Worm (Caenorhabditis elegans) whole organism, L4 larva: Measurements from ENCODE around the gene C04C3.14.
"Not testable (repeated sequence)": the region's sequence is repeated elsewhere in the genome, so short reads cannot be mapped to it uniquely, and the experiment has no call there.

Experiments used
- F37D6.2 ChIP-seq: sonication (generic microtip); optimal IDR thresholded peaks from 2 replicates; lab custom pipeline; 2016; ENCODE audit warnings: mild to moderate bottlenecking, missing genetic modification characterization, missing compliant biosample characterization
- F44E2.7 ChIP-seq: fragments of 200-800 bp; sonication (Bioruptor generic); IDR thresholded peaks from 2 replicates; pipeline ENCODE4 v2.1.2; 2022; ENCODE audit warnings: missing genetic modification characterization, missing compliant biosample characterization
- Y105C5A.15 ChIP-seq: fragments of 200-800 bp; sonication (Bioruptor generic); IDR thresholded peaks from 2 replicates; pipeline ENCODE4 v1.3.6; 2022; ENCODE audit warnings: missing genetic modification characterization, missing compliant biosample characterization
- aha-1 ChIP-seq: fragments of 150-350 bp; peaks from one replicate; lab custom pipeline; 2014; ENCODE audit warnings: missing biosample characterization, missing genetic modification characterization
- aly-2 ChIP-seq: sonication (generic microtip); optimal IDR thresholded peaks from 2 replicates; lab custom pipeline; 2018; ENCODE audit warnings: missing biosample characterization, missing genetic modification characterization
- ceh-82 ChIP-seq: sonication (generic microtip); optimal IDR thresholded peaks from 2 replicates; lab custom pipeline; 2017; ENCODE audit warnings: missing biosample characterization, missing genetic modification characterization
- cey-2 ChIP-seq: sonication (generic microtip); optimal IDR thresholded peaks from 3 replicates; lab custom pipeline; 2017; ENCODE audit warnings: missing genetic modification characterization, mild to moderate bottlenecking, missing compliant biosample characterization, antibody characterized with exemption, borderline replicate concordance; ENCODE audit not compliant: insufficient read depth
- daf-16 ChIP-seq, 3 experiments: sonication (generic microtip); optimal IDR thresholded peaks; 2 replicates each; lab custom pipeline; 2016 to 2017; ENCODE audit warnings: missing genetic modification characterization in 3 of 3, missing genetic modification reagents in 3 of 3, mild to moderate bottlenecking in 2 of 3, missing compliant biosample characterization in 2 of 3, missing biosample characterization in 1 of 3, moderate library complexity in 1 of 3
- daf-8 ChIP-seq: fragments of 200-800 bp; sonication (Bioruptor generic); IDR thresholded peaks from 2 replicates; pipeline ENCODE4 v1.3.6; 2022; ENCODE audit warnings: missing genetic modification characterization, missing compliant biosample characterization
- dmd-9 ChIP-seq: fragments of 200-800 bp; sonication (Bioruptor generic); IDR thresholded peaks from 2 replicates; pipeline ENCODE4 v1.3.6; 2022; ENCODE audit warnings: missing genetic modification reagents, missing genetic modification characterization, missing compliant biosample characterization
- dpl-1 ChIP-seq: fragments of 150-350 bp; optimal IDR thresholded peaks from 2 replicates; lab custom pipeline; 2014; ENCODE audit warnings: missing biosample characterization, missing genetic modification reagents, missing genetic modification characterization
- dve-1 ChIP-seq: sonication (generic microtip); optimal IDR thresholded peaks from 2 replicates; lab custom pipeline; 2017; ENCODE audit warnings: antibody characterized with exemption, mild to moderate bottlenecking, missing genetic modification characterization, missing compliant biosample characterization; ENCODE audit not compliant: insufficient read depth
- egl-43 ChIP-seq: fragments of 200-800 bp; sonication (Bioruptor generic); IDR thresholded peaks from 2 replicates; pipeline ENCODE4 v1.3.6; 2022; ENCODE audit warnings: missing genetic modification reagents, missing genetic modification characterization, missing compliant biosample characterization
- gei-8 ChIP-seq: fragments of 200-800 bp; sonication (Bioruptor generic); optimal IDR thresholded peaks from 2 replicates; lab custom pipeline; 2018; ENCODE audit warnings: mild to moderate bottlenecking, missing genetic modification characterization, missing compliant biosample characterization
- hif-1 ChIP-seq, 2 experiments: sonication (generic microtip); optimal IDR thresholded peaks; 2 replicates each; lab custom pipeline; 2016 to 2017; ENCODE audit warnings: missing compliant biosample characterization in 2 of 2, missing genetic modification characterization in 2 of 2, missing genetic modification reagents in 2 of 2, missing genotype in 2 of 2, mild to moderate bottlenecking in 1 of 2
- hlh-11 ChIP-seq: fragments of 200-800 bp; sonication (Bioruptor generic); optimal IDR thresholded peaks from 2 replicates; lab custom pipeline; 2018; ENCODE audit warnings: mild to moderate bottlenecking, missing genetic modification characterization, missing compliant biosample characterization
- hlh-30 ChIP-seq: sonication (generic microtip); optimal IDR thresholded peaks from 2 replicates; lab custom pipeline; 2017; ENCODE audit warnings: antibody characterized with exemption, mild to moderate bottlenecking, missing genetic modification characterization, missing compliant biosample characterization; ENCODE audit not compliant: insufficient read depth
- hmg-1.1 ChIP-seq: fragments of 200-800 bp; sonication (Bioruptor generic); IDR thresholded peaks from 2 replicates; pipeline ENCODE4 v1.3.6; 2022; ENCODE audit warnings: missing genetic modification reagents, missing genetic modification characterization, missing compliant biosample characterization
- lin-1 ChIP-seq: fragments of 200-800 bp; sonication (Bioruptor generic); IDR thresholded peaks from 2 replicates; pipeline ENCODE4 v1.3.6; 2022; ENCODE audit warnings: missing genetic modification reagents, missing genetic modification characterization, missing compliant biosample characterization
- lin-13 ChIP-seq: fragments of 150-350 bp; optimal IDR thresholded peaks from 2 replicates; lab custom pipeline; 2014; ENCODE audit warnings: missing biosample characterization, missing genetic modification reagents, missing genetic modification characterization
- lin-38 ChIP-seq: fragments of 200-800 bp; sonication (Bioruptor generic); IDR thresholded peaks from 2 replicates; pipeline ENCODE4 v1.3.6; 2022; ENCODE audit warnings: missing genetic modification reagents, missing genetic modification characterization, missing compliant biosample characterization
- lir-3 ChIP-seq: sonication (generic microtip); optimal IDR thresholded peaks from 2 replicates; lab custom pipeline; 2016; ENCODE audit warnings: mild to moderate bottlenecking, missing genetic modification characterization, missing compliant biosample characterization
- lsy-2 ChIP-seq, 2 experiments: fragments of 150-350 bp in 1 of 2; sonication (generic microtip) in 1 of 2; optimal IDR thresholded peaks; 2 replicates each; lab custom pipeline; 2014 to 2017; ENCODE audit warnings: missing biosample characterization in 2 of 2, missing genetic modification characterization in 2 of 2
- madf-5 ChIP-seq, 2 experiments: fragments of 200-800 bp; sonication (Bioruptor generic); IDR thresholded peaks; 2 replicates each; pipeline ENCODE4 v1.3.6; 2022; ENCODE audit warnings: missing compliant biosample characterization in 2 of 2, missing genetic modification characterization in 2 of 2
- madf-9 ChIP-seq: fragments of 200-800 bp; sonication (Bioruptor generic); conservative IDR thresholded peaks from 2 replicates; pipeline ENCODE4 v1.3.6; 2022; ENCODE audit warnings: missing genetic modification reagents, missing genetic modification characterization, missing compliant biosample characterization
- mes-2 ChIP-seq: sonication (generic microtip); optimal IDR thresholded peaks from 2 replicates; lab custom pipeline; 2016; ENCODE audit warnings: missing genotype, mild to moderate bottlenecking, missing genetic modification characterization, missing compliant biosample characterization; ENCODE audit not compliant: poor library complexity, severe bottlenecking
- nhr-28 ChIP-seq: fragments of 150-350 bp; optimal IDR thresholded peaks from 2 replicates; lab custom pipeline; 2014; ENCODE audit warnings: missing biosample characterization, missing genetic modification characterization
- nhr-76 ChIP-seq: fragments of 150-350 bp; optimal IDR thresholded peaks from 2 replicates; lab custom pipeline; 2014; ENCODE audit warnings: missing biosample characterization, missing genetic modification characterization
- pqm-1 ChIP-seq: sonication (generic microtip); optimal IDR thresholded peaks from 2 replicates; lab custom pipeline; 2017; ENCODE audit warnings: missing biosample characterization, missing genetic modification characterization
- set-16 ChIP-seq: fragments of 200-800 bp; sonication (Bioruptor generic); IDR thresholded peaks from 2 replicates; pipeline ENCODE4 v1.3.6; 2022; ENCODE audit warnings: missing genetic modification reagents, missing genetic modification characterization, missing compliant biosample characterization
- unc-62 ChIP-seq, 3 experiments: fragments of 150-350 bp in 1 of 3; sonication (generic microtip); optimal IDR thresholded peaks in 2 of 3; peaks in 1 of 3; 1 replicate in 1 of 3; 2 replicates in 2 of 3; lab custom pipeline; 2014 to 2017; ENCODE audit warnings: missing biosample characterization in 3 of 3, missing genetic modification characterization in 3 of 3, missing genetic modification reagents in 3 of 3, missing genotype in 1 of 3
- ztf-11 ChIP-seq: fragments of 150-350 bp; optimal IDR thresholded peaks from 2 replicates; lab custom pipeline; 2014; ENCODE audit warnings: missing biosample characterization, missing genetic modification characterization

The C04C3.14 gene

DNA sequence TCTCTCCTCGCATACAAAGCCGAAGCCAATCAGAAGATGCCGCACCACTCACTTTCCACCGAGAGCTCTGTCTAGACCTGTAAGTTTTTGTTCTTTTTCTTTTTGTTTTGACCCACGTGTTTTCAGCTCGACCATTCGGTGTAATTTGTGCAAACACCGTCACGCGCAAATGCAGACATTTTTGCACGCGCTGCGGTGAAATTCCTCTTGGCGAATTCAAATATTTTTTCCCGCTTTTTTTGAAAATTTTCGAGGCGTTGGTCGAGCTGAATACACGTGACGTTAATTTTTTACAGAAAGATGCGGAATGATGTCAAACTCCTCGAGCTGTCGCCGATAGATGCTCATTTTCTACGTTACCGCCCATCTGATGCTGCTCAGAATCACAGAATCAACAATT is 1.6 kb upstream of the C04C3.14 start, which contains the start of gene C04C3.4:
TSS of gene C04C3.4 (plus strand) at position 301 of the 400 bp plus-strand sequence.
- TF ChIP-seq F37D6.2; cey-2 (tag; lab: Kevin White, UChicago); mes-2 (tag; lab: Kevin White, UChicago): not testable (repeated sequence)

DNA sequence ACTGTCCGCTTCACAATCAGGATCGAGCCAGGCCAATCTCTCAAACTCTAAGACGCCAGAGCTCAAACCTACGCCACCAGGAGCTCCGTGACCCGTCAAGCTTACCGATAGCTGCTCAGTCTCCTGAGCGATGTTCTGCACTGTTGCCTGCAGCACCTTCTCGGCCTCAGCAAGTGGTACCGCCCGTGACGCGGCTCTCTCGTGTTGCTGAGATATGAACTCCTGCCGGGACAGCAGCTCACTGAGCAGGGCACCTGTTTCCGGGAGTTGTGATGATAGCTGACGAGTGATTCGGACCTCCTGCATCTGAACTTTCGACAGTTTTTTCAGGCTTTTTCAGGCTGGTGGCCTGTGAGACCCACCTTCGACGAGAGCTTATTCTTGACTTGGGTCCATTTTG is 2.4 kb downstream of the C04C3.14 start:
- TF ChIP-seq Y105C5A.15 (GFP tag; lab: Robert Waterston, UW) (0 out of 2 replicates have a peak, but pooled peaks have one; percentile 29), dve-1 (tag; lab: Kevin White, UChicago) (no peak), set-16 (GFP tag; lab: Robert Waterston, UW) (peak; percentile 82), dpl-1 (GFP tag; lab: Kevin White, UChicago) (no peak), unc-62 (GFP tag; optimal IDR thresholded peaks at IDR 0.05 in 1 of 2; lab: Kevin White, UChicago) (peak in 1 of 2 experiments; percentile 89), unc-62 (tag; optimal IDR thresholded peaks at IDR 0.05; lab: Kevin White, UChicago) (no peak), lin-38 (no peak)

DNA sequence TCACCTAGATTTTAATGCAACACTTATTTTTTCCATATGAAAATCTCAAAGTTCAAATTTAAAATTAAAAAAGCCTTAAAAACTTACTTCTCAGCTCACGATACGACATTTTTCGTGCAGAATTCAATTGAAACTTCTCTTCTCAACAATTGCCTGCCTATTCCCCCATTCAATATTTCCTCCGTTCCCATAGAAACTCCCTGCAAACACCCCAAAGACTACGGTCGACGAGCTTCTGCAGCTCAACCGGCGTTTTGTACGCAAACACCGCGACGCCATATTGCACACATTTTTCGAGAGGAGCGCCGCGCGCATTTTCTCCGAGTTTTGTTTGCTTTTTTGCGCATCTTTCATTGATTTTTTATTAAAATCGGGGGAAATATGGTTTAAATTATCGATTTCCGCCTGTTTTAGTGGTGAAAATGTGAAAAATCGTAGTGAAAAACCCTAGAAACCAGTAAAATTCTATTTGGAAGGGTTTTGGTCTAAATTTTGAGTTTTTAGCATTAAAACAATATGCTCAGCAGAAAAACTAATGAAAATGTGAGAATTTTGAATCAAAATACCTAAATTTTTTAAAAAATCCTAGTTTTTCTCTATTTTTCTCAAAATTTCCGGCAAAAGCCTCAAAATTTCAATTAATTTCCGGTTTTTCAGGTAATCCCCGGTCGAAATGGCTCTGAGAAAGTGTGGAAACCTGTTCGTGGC is 3.5 kb downstream of the C04C3.14 start, which contains the start of the genes dyf-3 and pdhb-1:
TSS of gene dyf-3 (minus strand) at position 217 of the 708 bp plus-strand sequence.
TSS of gene pdhb-1 (plus strand) at position 658 of the 708 bp plus-strand sequence.
- TF ChIP-seq aly-2 (tag; lab: Kevin White, UChicago) (no peak), lsy-2 (tag; optimal IDR thresholded peaks at IDR 0.05; lab: Kevin White, UChicago) (peak; percentile 0 to 94), unc-62 (GFP tag; optimal IDR thresholded peaks at IDR 0.05 in 1 of 2; lab: Kevin White, UChicago) (peak in 1 of 2 experiments; percentile 86), unc-62 (tag; optimal IDR thresholded peaks at IDR 0.05; lab: Kevin White, UChicago) (no peak), lin-13 (GFP tag; lab: Kevin White, UChicago) (peak; percentile 11), dmd-9 (GFP tag; lab: Robert Waterston, UW) (no peak), hmg-1.1 (GFP tag; lab: Robert Waterston, UW) (peak; percentile 60), mes-2 (tag; lab: Kevin White, UChicago) (peak; percentile 73), hlh-11 (peak; percentile 4), hif-1 (tag; optimal IDR thresholded peaks at IDR 0.05; lab: Kevin White, UChicago) (peak in 1 of 2 experiments; percentile 34), lin-38 (no peak; the same call in 1 of the 2 replicates), hlh-30 (tag; lab: Kevin White, UChicago) (peak; percentile 8), dpl-1 (GFP tag; lab: Kevin White, UChicago) (peak; percentile 36), aha-1 (tag; lab: Kevin White, UChicago) (peak; percentile 55)
- TF ChIP-seq, all 104 proteins: peak for 10

DNA sequence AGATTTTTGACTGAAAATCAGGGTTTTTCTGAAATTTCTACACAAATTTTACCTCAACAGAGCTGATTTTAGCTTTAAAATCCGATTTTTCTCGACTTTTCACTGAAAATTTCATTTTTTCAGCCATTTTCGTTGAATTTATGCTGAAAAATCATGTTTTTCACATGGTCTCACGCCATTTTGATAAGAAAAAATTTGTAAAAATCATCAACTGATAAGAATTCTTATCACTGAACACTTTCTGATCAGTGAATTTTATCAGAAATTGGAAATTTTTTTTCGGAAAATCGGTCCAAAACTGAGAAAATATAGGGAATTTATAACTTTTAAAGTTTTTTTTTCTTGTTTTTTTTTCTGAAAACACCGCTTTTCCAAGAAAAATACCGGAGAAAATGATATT is 5.3 kb downstream of the C04C3.14 start:
- TF ChIP-seq daf-16 (GFP tag; optimal IDR thresholded peaks at IDR 0.05; lab: Kevin White, UChicago) (no peak), daf-16 (tag; optimal IDR thresholded peaks at IDR 0.05; lab: Kevin White, UChicago) (peak; percentile 2), hif-1 (tag; optimal IDR thresholded peaks at IDR 0.05; lab: Kevin White, UChicago) (no peak), nhr-28 (tag; lab: Kevin White, UChicago) (peak; percentile 20), lin-1 (no peak), ztf-11 (tag; lab: Kevin White, UChicago) (no peak), pqm-1 (tag; lab: Kevin White, UChicago) (peak; percentile 49), madf-9 (no peak), nhr-76 (no peak), ceh-82 (tag; lab: Kevin White, UChicago) (no peak), madf-5 (GFP tag; IDR thresholded peaks at IDR 0.05; lab: Robert Waterston, UW) (no peak), aly-2 (tag; lab: Kevin White, UChicago) (no peak), gei-8 (GFP tag; lab: Kevin White, UChicago) (no peak), F44E2.7 (no peak), lir-3 (no peak), egl-43 (GFP tag; lab: Robert Waterston, UW) (no peak), daf-8 (no peak)
